Worm (Caenorhabditis elegans) whole organism, L1 larva: ENCODE data around the gene T01C8.2.

ENCODE experiments used
- Y116A8C.19 ChIP-seq: sonication (generic microtip); optimal IDR thresholded peaks from 2 replicates; lab custom pipeline; 2016; ENCODE audit warnings: missing compliant biosample characterization, missing genetic modification characterization, borderline replicate concordance
- ama-1 ChIP-seq: fragments of 150-350 bp; optimal IDR thresholded peaks from 2 replicates; lab custom pipeline; 2014
- ceh-63 ChIP-seq: fragments of 200-800 bp; sonication (Bioruptor generic); optimal IDR thresholded peaks from 2 replicates; lab custom pipeline; 2018; ENCODE audit warnings: mild to moderate bottlenecking, missing genetic modification characterization, missing compliant biosample characterization
- ceh-8 ChIP-seq: fragments of 200-800 bp; sonication (Bioruptor generic); optimal IDR thresholded peaks from 2 replicates; lab custom pipeline; 2018; ENCODE audit warnings: mild to moderate bottlenecking, missing genetic modification characterization, moderate library complexity, missing compliant biosample characterization
- ceh-88 ChIP-seq: fragments of 200-800 bp; sonication (Bioruptor generic); IDR thresholded peaks from 2 replicates; pipeline ENCODE4 v1.3.6; 2022; ENCODE audit warnings: missing genetic modification characterization, missing compliant biosample characterization
- dsc-1 ChIP-seq: sonication (generic microtip); optimal IDR thresholded peaks from 2 replicates; lab custom pipeline; 2016; ENCODE audit warnings: mild to moderate bottlenecking, missing genetic modification characterization, missing compliant biosample characterization
- efl-1 ChIP-seq, 4 experiments: fragments of 150-350 bp; optimal IDR thresholded peaks in 3 of 4; peaks in 1 of 4; 1 replicate in 1 of 4; 2 replicates in 3 of 4; lab custom pipeline; 2014; ENCODE audit warnings: missing biosample characterization in 2 of 4, missing genetic modification characterization in 2 of 4, missing genetic modification reagents in 2 of 4
- egl-13 ChIP-seq: sonication (generic microtip); optimal IDR thresholded peaks from 2 replicates; lab custom pipeline; 2016; ENCODE audit warnings: missing genotype, missing genetic modification reagents, missing genetic modification characterization, missing compliant biosample characterization
- ets-5 ChIP-seq: fragments of 200-800 bp; sonication (Bioruptor generic); IDR thresholded peaks from 2 replicates; pipeline ENCODE4 v1.3.6; 2022; ENCODE audit warnings: missing genetic modification characterization, missing compliant biosample characterization
- fkh-10 ChIP-seq: sonication (generic microtip); optimal IDR thresholded peaks from 2 replicates; lab custom pipeline; 2017; ENCODE audit warnings: missing biosample characterization, missing genetic modification reagents, missing genetic modification characterization
- fkh-4 ChIP-seq: sonication (generic microtip); optimal IDR thresholded peaks from 2 replicates; lab custom pipeline; 2016; ENCODE audit warnings: missing compliant biosample characterization, missing genetic modification characterization, borderline replicate concordance
- grh-1 ChIP-seq: fragments of 200-800 bp; sonication (Bioruptor generic); IDR thresholded peaks from 2 replicates; pipeline ENCODE4 v1.3.6; 2022; ENCODE audit warnings: missing genetic modification reagents, missing genetic modification characterization, missing compliant biosample characterization
- irx-1 ChIP-seq: sonication (generic microtip); optimal IDR thresholded peaks from 2 replicates; lab custom pipeline; 2016; ENCODE audit warnings: missing genetic modification characterization, missing compliant biosample characterization
- isw-1 ChIP-seq: fragments of 200-800 bp; sonication (Bioruptor generic); IDR thresholded peaks from 2 replicates; pipeline ENCODE4 v1.3.6; 2022; ENCODE audit warnings: missing genetic modification characterization, missing compliant biosample characterization
- lin-14 ChIP-seq: fragments of 200-800 bp; sonication (Bioruptor generic); optimal IDR thresholded peaks from 2 replicates; lab custom pipeline; 2018; ENCODE audit warnings: mild to moderate bottlenecking, missing genetic modification characterization, moderate library complexity, missing compliant biosample characterization
- mab-9 ChIP-seq: fragments of 200-800 bp; sonication (Bioruptor generic); IDR thresholded peaks from 2 replicates; pipeline ENCODE4 v1.3.6; 2022; ENCODE audit warnings: missing genetic modification reagents, missing genetic modification characterization, missing compliant biosample characterization
- nhr-19 ChIP-seq: fragments of 200-800 bp; sonication (Bioruptor generic); conservative IDR thresholded peaks from 2 replicates; pipeline ENCODE4 v1.3.6; 2022; ENCODE audit warnings: missing genetic modification characterization, missing compliant biosample characterization
- nhr-28 ChIP-seq: fragments of 150-350 bp; optimal IDR thresholded peaks from 2 replicates; lab custom pipeline; 2014; ENCODE audit warnings: missing biosample characterization, missing genetic modification characterization
- nhr-71 ChIP-seq: sonication (generic microtip); optimal IDR thresholded peaks from 2 replicates; lab custom pipeline; 2016; ENCODE audit warnings: mild to moderate bottlenecking, missing genetic modification characterization, moderate library complexity, missing compliant biosample characterization
- nhr-85 ChIP-seq: sonication (generic microtip); peaks from one replicate; lab custom pipeline; 2016; ENCODE audit warnings: missing genetic modification characterization, inconsistent platforms, missing compliant biosample characterization
- sox-4 ChIP-seq: sonication (generic microtip); optimal IDR thresholded peaks from 2 replicates; lab custom pipeline; 2016; ENCODE audit warnings: missing genetic modification characterization, missing compliant biosample characterization
- sptf-1 ChIP-seq: fragments of 150-350 bp; optimal IDR thresholded peaks from 2 replicates; lab custom pipeline; 2014; ENCODE audit warnings: missing biosample characterization, missing genetic modification characterization
- sup-37 ChIP-seq: fragments of 200-800 bp; sonication (Bioruptor generic); optimal IDR thresholded peaks from 2 replicates; lab custom pipeline; 2018; ENCODE audit warnings: mild to moderate bottlenecking, missing genetic modification characterization, missing compliant biosample characterization
- swsn-7 ChIP-seq: sonication (generic microtip); optimal IDR thresholded peaks from 2 replicates; lab custom pipeline; 2016; ENCODE audit warnings: missing genetic modification characterization, missing compliant biosample characterization
- unc-62 ChIP-seq: fragments of 150-350 bp; optimal IDR thresholded peaks from 2 replicates; lab custom pipeline; 2014; ENCODE audit warnings: missing biosample characterization, missing genetic modification reagents, missing genetic modification characterization
- unc-86 ChIP-seq: sonication (generic microtip); optimal IDR thresholded peaks from 2 replicates; lab custom pipeline; 2016; ENCODE audit warnings: missing genetic modification characterization, missing compliant biosample characterization
- zag-1 ChIP-seq: fragments of 150-350 bp; optimal IDR thresholded peaks from 2 replicates; lab custom pipeline; 2014; ENCODE audit warnings: missing biosample characterization, missing genetic modification characterization
- zip-4 ChIP-seq: fragments of 200-800 bp; sonication (Bioruptor generic); optimal IDR thresholded peaks from 2 replicates; lab custom pipeline; 2018; ENCODE audit warnings: mild to moderate bottlenecking, missing genetic modification characterization, moderate library complexity, missing compliant biosample characterization

The T01C8.2 gene

ce11 chrX:16752196-16752595 is 34.0 kb upstream of the T01C8.2 start:
- TF ChIP-seq lin-14: no peak
- peak; percentile 9 for TF ChIP-seq unc-86 (tag; lab: Kevin White, UChicago)
- TF ChIP-seq, all 84 proteins: peak for 1

ce11 chrX:16754474-16754873 is 31.8 kb upstream of the T01C8.2 start, which contains the start of gene C10E2.5:
Gene C10E2.5 (minus strand): TSS chrX:16754574.
- TF ChIP-seq ama-1 (no peak), grh-1 (GFP tag; lab: Robert Waterston, UW) (no peak), unc-62 (GFP tag; lab: Kevin White, UChicago) (no peak), unc-86 (tag; lab: Kevin White, UChicago) (no peak)
- TF ChIP-seq, all 84 proteins: peak for 0

DNA sequence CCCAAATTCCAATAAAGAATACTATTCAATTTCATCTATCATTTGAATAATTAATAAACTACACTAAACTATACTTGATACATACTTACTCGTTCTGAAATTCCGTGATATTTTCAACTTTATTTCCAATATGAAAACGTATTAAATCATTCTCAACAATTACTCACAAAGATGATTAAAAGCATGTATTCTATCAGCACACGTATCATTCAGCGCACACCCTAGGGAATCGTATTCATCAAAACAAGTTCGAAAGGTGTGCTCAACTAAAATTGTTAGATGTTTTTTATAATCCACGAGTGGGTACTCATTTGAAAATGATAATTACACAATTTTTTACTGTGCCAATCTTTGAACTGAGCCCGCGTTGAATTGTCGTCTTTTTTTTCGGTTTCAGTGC is 23.7 kb upstream of the T01C8.2 start, which contains the start of gene C10E2.1:
TSS of gene C10E2.1 (plus strand) at position 301 of the 400 bp plus-strand sequence.
- no peak for TF ChIP-seq efl-1 (optimal IDR thresholded peaks at IDR 0.05; lab: Kevin White, UChicago)
- TF ChIP-seq efl-1 (GFP tag; optimal IDR thresholded peaks at IDR 0.05 in 1 of 2; lab: Kevin White, UChicago): peak in 1 of 2 experiments; percentile 6
- TF ChIP-seq dsc-1 (tag; lab: Kevin White, UChicago): no peak

- TF ChIP-seq swsn-7 (tag; lab: Kevin White, UChicago): no peak
- peak; percentile 6 for TF ChIP-seq lin-14
- TF ChIP-seq sptf-1 (tag; lab: Kevin White, UChicago): no peak
- TF ChIP-seq ceh-88: no peak
- TF ChIP-seq mab-9 (GFP tag; lab: Robert Waterston, UW): no peak
- no peak for TF ChIP-seq nhr-19
- no peak for TF ChIP-seq fkh-10 (GFP tag; lab: Kevin White, UChicago)
- no peak for TF ChIP-seq efl-1 (optimal IDR thresholded peaks at IDR 0.05; lab: Kevin White, UChicago)
- peak in 1 of 2 experiments; percentile 54 for TF ChIP-seq efl-1 (GFP tag; optimal IDR thresholded peaks at IDR 0.05 in 1 of 2; lab: Kevin White, UChicago)
- no peak for TF ChIP-seq fkh-4 (tag; lab: Kevin White, UChicago)
- no peak for TF ChIP-seq sup-37
- no peak for TF ChIP-seq zag-1 (tag; lab: Kevin White, UChicago)
- no peak for TF ChIP-seq ceh-8 (GFP tag; lab: Kevin White, UChicago)
- peak; percentile 83 for TF ChIP-seq nhr-85 (tag; lab: Kevin White, UChicago)
- no peak for TF ChIP-seq Y116A8C.19
- TF ChIP-seq sox-4 (tag; lab: Kevin White, UChicago): no peak
- no peak for TF ChIP-seq irx-1
Measured at ce11 chrX:16770398-16770797, 15.8 kb upstream of the T01C8.2 start, which contains the start of gene mct-6. Gene mct-6 (minus strand): TSS chrX:16770498.

DNA sequence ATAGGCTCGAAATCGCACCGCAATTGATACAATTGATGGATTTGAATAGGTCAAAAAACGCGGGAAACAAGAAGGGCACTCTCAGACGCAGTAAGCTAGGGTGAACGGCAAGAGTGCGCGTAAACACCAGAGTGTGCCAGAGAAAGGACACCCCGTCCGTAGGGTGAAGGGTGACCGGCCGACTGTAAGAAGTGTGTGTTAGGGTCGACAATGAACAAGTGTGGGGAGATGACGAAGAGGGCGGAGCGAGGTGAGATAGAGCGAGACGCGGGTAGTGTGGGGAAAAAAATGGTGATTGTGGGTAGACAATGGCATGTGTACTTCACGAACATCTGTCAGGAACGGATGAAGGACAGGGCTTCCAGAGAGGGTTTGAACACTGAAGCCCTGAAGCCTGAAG is 15.3 kb upstream of the T01C8.2 start:
- TF ChIP-seq efl-1 (optimal IDR thresholded peaks at IDR 0.05; lab: Kevin White, UChicago): no peak
- TF ChIP-seq efl-1 (GFP tag; optimal IDR thresholded peaks at IDR 0.05 in 1 of 2; lab: Kevin White, UChicago): peak in 1 of 2 experiments; percentile 43
- peak; percentile 34 for TF ChIP-seq nhr-85 (tag; lab: Kevin White, UChicago)
- TF ChIP-seq isw-1: no peak
- no peak for TF ChIP-seq nhr-71 (tag; lab: Kevin White, UChicago)
- TF ChIP-seq, all 84 proteins: peak for 2

- no peak for TF ChIP-seq ceh-63 (GFP tag; lab: Kevin White, UChicago)
- TF ChIP-seq egl-13 (tag; lab: Kevin White, UChicago): no peak
- peak; percentile 22 for TF ChIP-seq lin-14
Measured at ce11 chrX:16772112-16772731, 14.0 kb upstream of the T01C8.2 start.

- TF ChIP-seq nhr-28 (tag; lab: Kevin White, UChicago): no peak
- TF ChIP-seq ets-5 (GFP tag; lab: Robert Waterston, UW): no peak
- no peak for TF ChIP-seq zip-4 (GFP tag; lab: Kevin White, UChicago)
- no peak for TF ChIP-seq zag-1 (tag; lab: Kevin White, UChicago)
- TF ChIP-seq, all 84 proteins: peak for 0
Measured at ce11 chrX:16773421-16773820, 12.8 kb upstream of the T01C8.2 start.
